Worm (Caenorhabditis elegans): ENCODE data around the gene Y49E10.30.

- TF ChIP-seq tbx-9 (tag; optimal IDR thresholded peaks at IDR 0.05; ENCODE audit: borderline replicate concordance), result no peak
- TF ChIP-seq hlh-26 (GFP tag; conservative IDR thresholded peaks at IDR 0.05), result no peak
- no peak for TF ChIP-seq tlf-1 (GFP tag; optimal IDR thresholded peaks at IDR 0.05)
These were observed 24.4 kb downstream of the Y49E10.30 start for ce11 chrIII:12411059-12411458.
